Fruit fly (Drosophila melanogaster) whole organism, embryonic: Measurements from ENCODE around the gene Ak3.

Experiments
- Atf-2 ChIP-seq: fragments of 200-800 bp; sonication (Bioruptor generic); optimal IDR thresholded peaks from 2 replicates; lab custom pipeline; 2016; ENCODE audit warnings: missing biosample characterization, missing genetic modification characterization
- CG10147 ChIP-seq: fragments of 200-800 bp; sonication (Bioruptor generic); optimal IDR thresholded peaks from 2 replicates; lab custom pipeline; 2019; ENCODE audit warnings: missing biosample characterization, mild to moderate bottlenecking, missing genetic modification characterization, moderate library complexity
- CG1024 ChIP-seq: fragments of 200-800 bp; sonication (Bioruptor generic); IDR thresholded peaks from 2 replicates; pipeline ENCODE4 v1.3.6; 2022; ENCODE audit warnings: missing biosample characterization, missing genetic modification characterization
- CG10274 ChIP-seq: fragments of 200-800 bp; sonication (Bioruptor generic); optimal IDR thresholded peaks from 3 replicates; lab custom pipeline; 2017; ENCODE audit warnings: missing biosample characterization, mild to moderate bottlenecking, missing genetic modification characterization
- CG10321 ChIP-seq: fragments of 200-800 bp; sonication (Bioruptor generic); IDR thresholded peaks from 2 replicates; pipeline ENCODE4 v1.3.6; 2022; ENCODE audit warnings: missing biosample characterization, missing genetic modification characterization
- CG11093 ChIP-seq: fragments of 200-800 bp; sonication (Bioruptor generic); IDR thresholded peaks from 3 replicates; pipeline ENCODE4 v1.3.6; 2022; ENCODE audit warnings: missing biosample characterization, missing genetic modification characterization
- CG1233 ChIP-seq: fragments of 200-800 bp; sonication (Bioruptor generic); optimal IDR thresholded peaks from 4 replicates; lab custom pipeline; 2018; ENCODE audit warnings: missing biosample characterization, mild to moderate bottlenecking, missing genetic modification characterization
- CG12769 ChIP-seq: fragments of 200-800 bp; sonication (Bioruptor generic); optimal IDR thresholded peaks from 2 replicates; lab custom pipeline; 2019; ENCODE audit warnings: missing biosample characterization, mild to moderate bottlenecking, missing genetic modification characterization, moderate library complexity
- CG13775 ChIP-seq: fragments of 200-800 bp; sonication (Bioruptor generic); optimal IDR thresholded peaks from 3 replicates; lab custom pipeline; 2017; ENCODE audit warnings: missing biosample characterization, mild to moderate bottlenecking, missing genetic modification characterization
- CG14014 ChIP-seq: fragments of 200-800 bp; sonication (Bioruptor generic); IDR thresholded peaks from 2 replicates; pipeline ENCODE4 v1.3.6; 2022; ENCODE audit warnings: missing biosample characterization, missing genetic modification characterization
- CG15696 ChIP-seq: fragments of 200-800 bp; sonication (Bioruptor generic); optimal IDR thresholded peaks from 2 replicates; lab custom pipeline; 2019; ENCODE audit warnings: missing biosample characterization, mild to moderate bottlenecking, missing genetic modification characterization, moderate library complexity
- CG16863 ChIP-seq: fragments of 200-800 bp; sonication (Bioruptor generic); optimal IDR thresholded peaks from 3 replicates; lab custom pipeline; 2016; ENCODE audit warnings: missing biosample characterization, missing genetic modification characterization
- CG17612 ChIP-seq: fragments of 200-800 bp; sonication (Bioruptor generic); IDR thresholded peaks from 2 replicates; pipeline ENCODE4 v1.3.6; 2022; ENCODE audit warnings: missing biosample characterization, missing genetic modification characterization
- CG30403 ChIP-seq: fragments of 200-800 bp; sonication (Bioruptor generic); optimal IDR thresholded peaks from 3 replicates; lab custom pipeline; 2016; ENCODE audit warnings: missing biosample characterization, missing genetic modification characterization
- CG31224 ChIP-seq: fragments of 200-800 bp; sonication (Bioruptor generic); IDR thresholded peaks from 2 replicates; pipeline ENCODE4 v1.3.6; 2022; ENCODE audit warnings: missing biosample characterization, missing genetic modification characterization
- CG32772 ChIP-seq: fragments of 200-800 bp; sonication (Bioruptor generic); IDR thresholded peaks from 2 replicates; pipeline ENCODE4 v1.3.6; 2022; ENCODE audit warnings: missing biosample characterization, missing genetic modification characterization
- CG6791 ChIP-seq: fragments of 200-800 bp; sonication (Bioruptor generic); IDR thresholded peaks from 3 replicates; pipeline ENCODE4 v1.3.6; 2022; ENCODE audit warnings: missing biosample characterization, missing genetic modification characterization; ENCODE audit not compliant: partially characterized antibody
- CG8290 ChIP-seq, 3 experiments: fragments of 200-800 bp; sonication (Bioruptor generic); optimal IDR thresholded peaks; 2 replicates each; lab custom pipeline; 2016 to 2019; ENCODE audit warnings: missing biosample characterization in 3 of 3, missing genetic modification characterization in 3 of 3, mild to moderate bottlenecking in 2 of 3, moderate library complexity in 1 of 3
- CG9817 ChIP-seq: fragments of 200-800 bp; sonication (Bioruptor generic); optimal IDR thresholded peaks from 2 replicates; lab custom pipeline; 2018; ENCODE audit warnings: missing biosample characterization, mild to moderate bottlenecking, missing genetic modification characterization, moderate library complexity
- CHES-1-like ChIP-seq: fragments of 200-800 bp; sonication (Bioruptor generic); optimal IDR thresholded peaks from 2 replicates; lab custom pipeline; 2016; ENCODE audit warnings: missing biosample characterization, missing genetic modification characterization
- Gsc ChIP-seq: fragments of 200-800 bp; sonication (Bioruptor generic); IDR thresholded peaks from 2 replicates; pipeline ENCODE4 v1.3.6; 2022; ENCODE audit warnings: missing biosample characterization, missing genetic modification characterization
- HLH4C ChIP-seq: fragments of 200-800 bp; sonication (Bioruptor generic); IDR thresholded peaks from 3 replicates; pipeline ENCODE4 v1.3.6; 2022; ENCODE audit warnings: missing biosample characterization, missing genetic modification characterization; ENCODE audit not compliant: partially characterized antibody
- HLHmδ ChIP-seq: fragments of 200-800 bp; sonication (Bioruptor generic); optimal IDR thresholded peaks from 2 replicates; lab custom pipeline; 2018; ENCODE audit warnings: missing biosample characterization, mild to moderate bottlenecking, missing genetic modification characterization, moderate library complexity
- MBD-R2 ChIP-seq: fragments of 200-800 bp; sonication (Bioruptor generic); IDR thresholded peaks from 2 replicates; pipeline ENCODE4 v1.3.6; 2022; ENCODE audit warnings: missing biosample characterization, missing genetic modification characterization
- Mad ChIP-seq: fragments of 200-800 bp; sonication (Bioruptor generic); optimal IDR thresholded peaks from 2 replicates; lab custom pipeline; 2016; ENCODE audit warnings: missing biosample characterization, missing genetic modification characterization
- Max ChIP-seq: fragments of 200-800 bp; sonication (Bioruptor generic); optimal IDR thresholded peaks from 2 replicates; lab custom pipeline; 2016; ENCODE audit warnings: missing biosample characterization, mild to moderate bottlenecking, missing genetic modification characterization
- Med ChIP-seq: fragments of 200-800 bp; sonication (Bioruptor generic); peaks from one replicate; lab custom pipeline; 2016; ENCODE audit warnings: missing biosample characterization, missing genetic modification characterization, mild to moderate bottlenecking, inconsistent platforms, moderate library complexity
- Mrtf ChIP-seq: fragments of 200-800 bp; sonication (Bioruptor generic); IDR thresholded peaks from 3 replicates; pipeline ENCODE4 v1.3.6; 2022; ENCODE audit warnings: missing biosample characterization, missing genetic modification characterization
- Sox100B ChIP-seq: fragments of 200-800 bp; sonication (Bioruptor generic); optimal IDR thresholded peaks from 3 replicates; lab custom pipeline; 2018; ENCODE audit warnings: missing biosample characterization, mild to moderate bottlenecking, missing genetic modification characterization
- Sox102F ChIP-seq: fragments of 200-800 bp; sonication (Bioruptor generic); optimal IDR thresholded peaks from 2 replicates; lab custom pipeline; 2018; ENCODE audit warnings: missing biosample characterization, mild to moderate bottlenecking, missing genetic modification characterization, moderate library complexity
- Spps ChIP-seq: fragments of 200-800 bp; sonication (Bioruptor generic); optimal IDR thresholded peaks from 2 replicates; lab custom pipeline; 2018; ENCODE audit warnings: missing biosample characterization, mild to moderate bottlenecking, missing genetic modification characterization
- Sry-β ChIP-seq: fragments of 200-800 bp; sonication (Bioruptor generic); optimal IDR thresholded peaks from 2 replicates; lab custom pipeline; 2018; ENCODE audit warnings: missing biosample characterization, mild to moderate bottlenecking, missing genetic modification characterization, moderate library complexity
- ara ChIP-seq: fragments of 200-800 bp; sonication (Bioruptor generic); IDR thresholded peaks from 2 replicates; pipeline ENCODE4 v1.3.6; 2022; ENCODE audit warnings: missing biosample characterization, missing genetic modification characterization
- bsh ChIP-seq, 2 experiments: fragments of 200-800 bp; sonication (Bioruptor generic); optimal IDR thresholded peaks; 2 replicates each; lab custom pipeline; 2017 to 2018; ENCODE audit warnings: mild to moderate bottlenecking in 2 of 2, missing biosample characterization in 2 of 2, missing genetic modification characterization in 2 of 2, moderate library complexity in 1 of 2
- cato ChIP-seq: fragments of 200-800 bp; sonication (Bioruptor generic); optimal IDR thresholded peaks from 2 replicates; lab custom pipeline; 2016; ENCODE audit warnings: missing biosample characterization, missing genetic modification characterization, borderline replicate concordance
- her ChIP-seq: fragments of 200-800 bp; sonication (Bioruptor generic); optimal IDR thresholded peaks from 2 replicates; lab custom pipeline; 2016; ENCODE audit warnings: missing biosample characterization, missing genetic modification characterization
- insv ChIP-seq, 2 experiments: fragments of 200-800 bp; sonication (Bioruptor generic); optimal IDR thresholded peaks; 3 replicates each; lab custom pipeline; 2016 to 2018; ENCODE audit warnings: missing biosample characterization in 2 of 2, missing genetic modification characterization in 2 of 2
- kay ChIP-seq: fragments of 200-800 bp; sonication (Bioruptor generic); optimal IDR thresholded peaks from 2 replicates; lab custom pipeline; 2016; ENCODE audit warnings: missing biosample characterization, missing genetic modification characterization
- kni ChIP-seq: fragments of 200-800 bp; sonication (Bioruptor generic); optimal IDR thresholded peaks from 3 replicates; lab custom pipeline; 2017; ENCODE audit warnings: mild to moderate bottlenecking, missing biosample characterization, missing genetic modification reagents, missing genetic modification characterization
- lola ChIP-seq, 3 experiments: fragments of >200 bp in 2 of 3; fragments of 200-800 bp in 1 of 3; sonication (Bioruptor generic) in 1 of 3; optimal IDR thresholded peaks; 2 replicates each; lab custom pipeline; 2017 to 2019; ENCODE audit warnings: missing biosample characterization in 3 of 3, missing genetic modification characterization in 3 of 3, mild to moderate bottlenecking in 1 of 3, moderate library complexity in 1 of 3
- mam ChIP-seq: fragments of 200-800 bp; sonication (Bioruptor generic); optimal IDR thresholded peaks from 3 replicates; lab custom pipeline; 2016; ENCODE audit warnings: missing biosample characterization, missing genetic modification characterization
- nerfin-2 ChIP-seq: fragments of 200-800 bp; sonication (Bioruptor generic); IDR thresholded peaks from 2 replicates; pipeline ENCODE4 v1.3.6; 2022; ENCODE audit warnings: missing biosample characterization, missing genetic modification characterization; ENCODE audit not compliant: partially characterized antibody
- nmo ChIP-seq: fragments of 200-800 bp; sonication (Bioruptor generic); optimal IDR thresholded peaks from 2 replicates; lab custom pipeline; 2018; ENCODE audit warnings: missing biosample characterization, mild to moderate bottlenecking, missing genetic modification characterization, moderate library complexity
- onecut ChIP-seq: fragments of 200-800 bp; sonication (Bioruptor generic); IDR thresholded peaks from 2 replicates; pipeline ENCODE4 v1.3.6; 2022; ENCODE audit warnings: missing biosample characterization, missing genetic modification characterization
- schlank ChIP-seq: fragments of 200-800 bp; sonication (Bioruptor generic); optimal IDR thresholded peaks from 2 replicates; lab custom pipeline; 2018; ENCODE audit warnings: missing biosample characterization, mild to moderate bottlenecking, missing genetic modification characterization
- scrt ChIP-seq: fragments of 200-800 bp; sonication (Bioruptor generic); optimal IDR thresholded peaks from 2 replicates; lab custom pipeline; 2018; ENCODE audit warnings: missing biosample characterization, mild to moderate bottlenecking, missing genetic modification characterization, moderate library complexity
- sim ChIP-seq: fragments of 200-800 bp; sonication (Bioruptor generic); IDR thresholded peaks from 2 replicates; pipeline ENCODE4 v1.3.6; 2022; ENCODE audit warnings: missing biosample characterization, missing genetic modification characterization
- zf30C ChIP-seq: fragments of 200-800 bp; sonication (Bioruptor generic); optimal IDR thresholded peaks from 3 replicates; lab custom pipeline; 2018; ENCODE audit warnings: missing biosample characterization, mild to moderate bottlenecking, missing genetic modification characterization

The Ak3 gene

DNA sequence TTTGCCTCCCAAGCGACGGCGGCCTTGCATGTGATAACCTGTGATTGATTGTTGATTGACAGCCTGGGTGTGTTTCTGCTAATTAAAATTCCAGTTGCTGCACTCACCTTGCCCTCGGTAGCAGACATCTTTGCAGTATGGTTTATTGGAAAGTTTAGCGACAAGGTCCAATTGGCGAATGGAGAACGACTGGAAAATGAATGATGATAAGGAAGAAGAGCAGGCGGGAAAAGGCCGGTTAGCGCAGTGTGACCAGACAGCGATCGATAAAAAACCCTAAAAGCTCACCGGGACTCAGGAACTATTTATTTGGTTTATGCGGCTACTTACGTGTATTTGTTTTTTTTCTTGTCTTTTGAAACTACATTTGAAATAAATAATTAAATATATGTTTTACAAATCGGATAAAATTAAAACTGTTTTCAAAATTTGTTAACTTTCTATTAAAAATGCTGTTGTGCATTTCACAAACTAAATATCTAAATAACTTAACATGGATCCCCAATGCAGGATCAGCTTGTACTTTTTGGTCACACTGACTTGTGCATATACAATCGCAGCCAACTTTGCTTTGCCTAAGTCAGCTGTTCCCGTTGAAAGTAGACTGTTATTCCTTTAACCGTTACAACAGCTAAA, 17.1 kb downstream of the Ak3 start, which contains the start of gene Fdh (continued):
- TF ChIP-seq Spps (tag; lab: Kevin White, UChicago) (peak; percentile 69), nerfin-2 (no peak), Sox100B (GFP tag; lab: Kevin White, UChicago) (peak; percentile 75), schlank (peak; percentile 41), CHES-1-like (GFP tag; lab: Kevin White, UChicago) (no peak), CG32772 (GFP tag; lab: Robert Waterston, UW) (no peak), Max (peak; percentile 45), Mad (peak; percentile 12), CG12769 (tag; lab: Kevin White, UChicago) (peak; percentile 37), Sox102F (GFP tag; lab: Kevin White, UChicago) (peak; percentile 41), cato (GFP tag; lab: Kevin White, UChicago) (peak; percentile 35), Sry-β (GFP tag; lab: Kevin White, UChicago) (peak; percentile 6), Mrtf (GFP tag; lab: Robert Waterston, UW) (0 out of 3 replicates have a peak, but pooled peaks have one; percentile 41), CG10274 (GFP tag; lab: Kevin White, UChicago) (no peak), HLH4C (GFP tag; lab: Robert Waterston, UW) (no peak), CG16863 (GFP tag; lab: Kevin White, UChicago) (peak; percentile 9), CG1233 (GFP tag; lab: Kevin White, UChicago) (peak; percentile 66), CG10147 (GFP tag; lab: Kevin White, UChicago) (peak; percentile 58), Med (GFP tag; lab: Kevin White, UChicago) (peak; percentile 91), insv (GFP tag; optimal IDR thresholded peaks at IDR 0.05; lab: Kevin White, UChicago) (peak in 1 of 2 experiments; percentile 62), zf30C (GFP tag; lab: Kevin White, UChicago) (no peak), CG1024 (GFP tag; lab: Robert Waterston, UW) (no peak), CG30403 (GFP tag; lab: Kevin White, UChicago) (peak; percentile 69), bsh (GFP tag; optimal IDR thresholded peaks at IDR 0.05; lab: Kevin White, UChicago) (peak in 1 of 2 experiments; percentile 59), CG8290 (GFP tag; optimal IDR thresholded peaks at IDR 0.05; lab: Kevin White, UChicago) (peak; percentile 89), CG8290 (tag; optimal IDR thresholded peaks at IDR 0.05; lab: Kevin White, UChicago) (peak; percentile 47 to 81), CG9817 (peak; percentile 30), CG11093 (GFP tag; lab: Robert Waterston, UW) (no peak), her (GFP tag; lab: Kevin White, UChicago) (no peak), lola (GFP tag; optimal IDR thresholded peaks at IDR 0.05; lab: Kevin White, UChicago) (peak in 1 of 3 experiments; percentile 81), mam (GFP tag; lab: Kevin White, UChicago) (peak; percentile 2), nmo (GFP tag; lab: Kevin White, UChicago) (peak; percentile 80), Gsc (GFP tag; lab: Robert Waterston, UW) (no peak), onecut (GFP tag; lab: Robert Waterston, UW) (no peak), CG14014 (peak; percentile 37; the same call in 1 of the 2 replicates), CG6791 (GFP tag; lab: Robert Waterston, UW) (no peak), CG15696 (tag; lab: Kevin White, UChicago) (peak; percentile 73), CG13775 (GFP tag; lab: Kevin White, UChicago) (peak; percentile 80), HLHmδ (peak; percentile 61), Atf-2 (GFP tag; lab: Kevin White, UChicago) (no peak), scrt (GFP tag; lab: Kevin White, UChicago) (peak; percentile 14), kay (GFP tag; lab: Kevin White, UChicago) (no peak), CG17612 (GFP tag; lab: Robert Waterston, UW) (no peak), kni (GFP tag; lab: Kevin White, UChicago) (peak; percentile 51), sim (no peak), ara (GFP tag; lab: Robert Waterston, UW) (peak; percentile 60; the same call in 1 of the 2 replicates), CG31224 (GFP tag; lab: Robert Waterston, UW) (no peak), MBD-R2 (GFP tag; lab: Robert Waterston, UW) (peak; percentile 22; the same call in 1 of the 2 replicates), CG10321 (GFP tag; lab: Robert Waterston, UW) (no peak)
